Worm (Caenorhabditis elegans) whole organism, midembryonic: Measurements from ENCODE around the gene mrpl-21.

Experiments
- klf-2 ChIP-seq: fragments of 200-800 bp; sonication (Bioruptor generic); conservative IDR thresholded peaks from 2 replicates; pipeline ENCODE4 v1.3.6; 2022; ENCODE audit warnings: missing genetic modification reagents, missing genetic modification characterization, missing compliant biosample characterization
- med-1 ChIP-seq: sonication (generic microtip); optimal IDR thresholded peaks from 2 replicates; lab custom pipeline; 2017; ENCODE audit warnings: missing genetic modification characterization, mild to moderate bottlenecking, missing compliant biosample characterization, antibody characterized with exemption, missing genetic modification reagents; ENCODE audit not compliant: insufficient read depth

DNA sequence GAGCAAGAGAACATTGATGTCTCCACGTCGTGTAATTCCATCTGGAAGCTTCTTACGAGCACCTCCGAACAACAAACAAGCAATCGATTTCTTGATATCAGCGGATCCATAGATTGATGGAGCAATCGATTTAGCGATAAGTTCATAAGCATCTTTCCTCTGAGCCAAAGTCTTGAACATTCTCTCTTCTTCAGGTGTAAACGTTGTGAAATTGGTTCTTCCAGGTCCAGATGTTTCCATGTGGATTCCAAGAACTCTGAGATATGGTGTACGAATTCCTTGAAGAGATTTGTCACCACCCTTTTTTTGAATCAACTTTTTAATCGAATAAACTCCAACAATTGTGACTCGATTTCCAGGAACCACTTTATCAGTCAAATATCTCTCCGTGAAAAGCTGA lies 46.6 kb upstream of the mrpl-21 start:
- TF ChIP-seq med-1 (GFP tag; lab: Kevin White, UChicago) (no peak), klf-2 (no peak)
